Worm (Caenorhabditis elegans) whole organism, L2 larva: Measurements from ENCODE around the gene M03B6.1.

Experiments
- C34F6.9 ChIP-seq: fragments of 150-350 bp; optimal IDR thresholded peaks from 2 replicates; lab custom pipeline; 2014; ENCODE audit warnings: missing biosample characterization, missing genetic modification characterization
- F13H6.1 ChIP-seq: sonication (generic microtip); optimal IDR thresholded peaks from 2 replicates; lab custom pipeline; 2016; ENCODE audit warnings: missing genetic modification characterization, missing compliant biosample characterization
- R02D3.7 ChIP-seq: fragments of 150-350 bp; optimal IDR thresholded peaks from 2 replicates; lab custom pipeline; 2014; ENCODE audit warnings: missing biosample characterization, missing genetic modification characterization
- aly-2 ChIP-seq: fragments of 150-350 bp; optimal IDR thresholded peaks from 2 replicates; lab custom pipeline; 2014; ENCODE audit warnings: missing biosample characterization, missing genetic modification characterization
- ama-1 ChIP-seq: fragments of 150-350 bp; optimal IDR thresholded peaks from 2 replicates; lab custom pipeline; 2018; ENCODE audit warnings: inconsistent platforms
- blmp-1 ChIP-seq: sonication (generic microtip); optimal IDR thresholded peaks from 2 replicates; lab custom pipeline; 2017; ENCODE audit warnings: missing genetic modification characterization, mild to moderate bottlenecking, missing compliant biosample characterization, antibody characterized with exemption, moderate library complexity; ENCODE audit not compliant: insufficient read depth
- ceh-16 ChIP-seq: fragments of 150-350 bp; optimal IDR thresholded peaks from 2 replicates; lab custom pipeline; 2014; ENCODE audit warnings: missing biosample characterization, missing genetic modification characterization
- ceh-82 ChIP-seq: fragments of 150-350 bp; optimal IDR thresholded peaks from 2 replicates; lab custom pipeline; 2014; ENCODE audit warnings: missing biosample characterization, missing genetic modification characterization
- crh-2 ChIP-seq: sonication (generic microtip); optimal IDR thresholded peaks from 2 replicates; lab custom pipeline; 2017; ENCODE audit warnings: missing biosample characterization, missing genetic modification characterization
- dmd-4 ChIP-seq: sonication (generic microtip); optimal IDR thresholded peaks from 2 replicates; lab custom pipeline; 2017; ENCODE audit warnings: missing biosample characterization, missing genetic modification characterization
- egl-27 ChIP-seq: sonication (generic microtip); optimal IDR thresholded peaks from 3 replicates; lab custom pipeline; 2017; ENCODE audit warnings: missing biosample characterization, missing genetic modification reagents, missing genetic modification characterization
- fos-1 ChIP-seq: fragments of 150-350 bp; optimal IDR thresholded peaks from 2 replicates; lab custom pipeline; 2014; ENCODE audit warnings: missing biosample characterization, missing genetic modification characterization
- lin-11 ChIP-seq: fragments of 150-350 bp; sonication (generic microtip); optimal IDR thresholded peaks from 2 replicates; lab custom pipeline; 2014; ENCODE audit warnings: missing biosample characterization, missing genetic modification characterization, inconsistent platforms, mixed read lengths
- lin-39 ChIP-seq: fragments of 150-350 bp; optimal IDR thresholded peaks from 2 replicates; lab custom pipeline; 2014; ENCODE audit warnings: missing biosample characterization, missing genetic modification reagents, missing genetic modification characterization
- mab-5 ChIP-seq: fragments of 150-350 bp; optimal IDR thresholded peaks from 2 replicates; lab custom pipeline; 2014; ENCODE audit warnings: missing biosample characterization, missing genetic modification characterization
- mbf-1 ChIP-seq: sonication (generic microtip); optimal IDR thresholded peaks from 2 replicates; lab custom pipeline; 2017; ENCODE audit warnings: missing biosample characterization, missing genetic modification characterization
- mdl-1 ChIP-seq, 2 experiments: fragments of 150-350 bp in 1 of 2; sonication (generic microtip) in 1 of 2; optimal IDR thresholded peaks; 2 replicates each; lab custom pipeline; 2017; ENCODE audit warnings: missing biosample characterization in 2 of 2, missing genetic modification characterization in 2 of 2
- nhr-10 ChIP-seq: sonication (generic microtip); optimal IDR thresholded peaks from 2 replicates; lab custom pipeline; 2017; ENCODE audit warnings: missing biosample characterization, missing genetic modification characterization
- nhr-12 ChIP-seq: fragments of 150-350 bp; optimal IDR thresholded peaks from 2 replicates; lab custom pipeline; 2014; ENCODE audit warnings: missing biosample characterization, missing genetic modification characterization
- nhr-129 ChIP-seq: fragments of 150-350 bp; optimal IDR thresholded peaks from 2 replicates; lab custom pipeline; 2014; ENCODE audit warnings: missing biosample characterization, missing genetic modification characterization
- nhr-21 ChIP-seq: fragments of 150-350 bp; optimal IDR thresholded peaks from 2 replicates; lab custom pipeline; 2014; ENCODE audit warnings: missing biosample characterization, missing genetic modification characterization
- peb-1 ChIP-seq: fragments of 150-350 bp; optimal IDR thresholded peaks from 2 replicates; lab custom pipeline; 2014; ENCODE audit warnings: missing biosample characterization, missing genetic modification characterization
- sem-4 ChIP-seq: fragments of 150-350 bp; optimal IDR thresholded peaks from 2 replicates; lab custom pipeline; 2014; ENCODE audit warnings: missing biosample characterization, missing genetic modification reagents, missing genetic modification characterization
- skn-1 ChIP-seq: sonication (generic microtip); optimal IDR thresholded peaks from 2 replicates; lab custom pipeline; 2017; ENCODE audit warnings: missing biosample characterization, missing genetic modification characterization
- sma-9 ChIP-seq, 2 experiments: fragments of 150-350 bp in 1 of 2; sonication (generic microtip) in 1 of 2; optimal IDR thresholded peaks; 2 replicates each; lab custom pipeline; 2014 to 2016; ENCODE audit warnings: missing genetic modification characterization in 2 of 2, mild to moderate bottlenecking in 1 of 2, missing biosample characterization in 1 of 2, missing compliant biosample characterization in 1 of 2, missing genetic modification reagents in 1 of 2, moderate library complexity in 1 of 2
- snpc-4 ChIP-seq: fragments of 150-350 bp; optimal IDR thresholded peaks from 2 replicates; lab custom pipeline; 2014; ENCODE audit warnings: missing biosample characterization, missing genetic modification characterization
- unc-39 ChIP-seq: fragments of 150-350 bp; optimal IDR thresholded peaks from 2 replicates; lab custom pipeline; 2014; ENCODE audit warnings: missing biosample characterization, missing genetic modification characterization
- ztf-1 ChIP-seq: fragments of 200-800 bp; sonication (Bioruptor generic); conservative IDR thresholded peaks from 2 replicates; pipeline ENCODE4 v1.3.6; 2022; ENCODE audit warnings: missing genetic modification characterization, missing compliant biosample characterization

Gene M03B6.1

DNA sequence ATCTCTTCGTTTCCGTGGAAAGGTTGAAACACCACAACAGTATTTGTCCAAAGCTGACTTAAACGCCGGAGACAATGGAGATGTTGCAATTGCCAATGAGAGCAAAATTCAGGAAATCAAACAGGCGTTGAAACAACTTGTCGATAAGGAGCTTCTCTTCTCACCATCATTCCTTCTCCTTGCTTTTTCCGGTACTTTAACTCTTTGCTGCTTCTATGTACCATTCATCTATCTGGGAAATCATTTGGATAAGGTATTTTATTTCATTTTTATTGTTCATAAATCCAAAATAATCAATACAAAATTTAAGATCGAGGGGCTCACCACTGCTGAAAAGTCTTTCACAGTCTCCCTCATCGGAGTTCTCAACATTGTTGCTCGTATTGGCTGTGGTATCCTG lies 14.5 kb downstream of the M03B6.1 start:
- TF ChIP-seq nhr-12 (tag; lab: Kevin White, UChicago) = no peak
- no peak for TF ChIP-seq peb-1
- TF ChIP-seq egl-27 (tag; lab: Kevin White, UChicago) = no peak
- TF ChIP-seq aly-2 (tag; lab: Kevin White, UChicago) = no peak
- no peak for TF ChIP-seq unc-39 (tag; lab: Kevin White, UChicago)
- no peak for TF ChIP-seq R02D3.7 (tag; lab: Kevin White, UChicago)
- no peak for TF ChIP-seq mdl-1 (tag; optimal IDR thresholded peaks at IDR 0.05; lab: Kevin White, UChicago)
- no peak for TF ChIP-seq ceh-82
- TF ChIP-seq, all 48 proteins: peak for 0

- TF ChIP-seq nhr-129 (tag; lab: Kevin White, UChicago) (peak; percentile 44), ztf-1 (no peak), mdl-1 (tag; optimal IDR thresholded peaks at IDR 0.05; lab: Kevin White, UChicago) (no peak), nhr-10 (tag; lab: Kevin White, UChicago) (no peak)
Measured at ce11 chrX:13858693-13859092, 17.3 kb downstream of the M03B6.1 start, which contains the start of gene M03B6.4. M03B6.4 (plus strand) TSS chrX:13858841.

ce11 chrX:13864191-13864590 lies 22.8 kb downstream of the M03B6.1 start, which contains the start of gene M03B6.3:
M03B6.3 (minus strand) TSS chrX:13864292.
- TF ChIP-seq R02D3.7 (tag; lab: Kevin White, UChicago) (no peak), dmd-4 (tag; lab: Kevin White, UChicago) (no peak), aly-2 (tag; lab: Kevin White, UChicago) (no peak), sma-9 (GFP tag; optimal IDR thresholded peaks at IDR 0.05; lab: Kevin White, UChicago) (no peak), sma-9 (tag; optimal IDR thresholded peaks at IDR 0.05; lab: Kevin White, UChicago) (no peak), crh-2 (tag; lab: Kevin White, UChicago) (no peak), blmp-1 (peak; percentile 6), nhr-21 (no peak), mab-5 (no peak), ceh-16 (no peak)

DNA sequence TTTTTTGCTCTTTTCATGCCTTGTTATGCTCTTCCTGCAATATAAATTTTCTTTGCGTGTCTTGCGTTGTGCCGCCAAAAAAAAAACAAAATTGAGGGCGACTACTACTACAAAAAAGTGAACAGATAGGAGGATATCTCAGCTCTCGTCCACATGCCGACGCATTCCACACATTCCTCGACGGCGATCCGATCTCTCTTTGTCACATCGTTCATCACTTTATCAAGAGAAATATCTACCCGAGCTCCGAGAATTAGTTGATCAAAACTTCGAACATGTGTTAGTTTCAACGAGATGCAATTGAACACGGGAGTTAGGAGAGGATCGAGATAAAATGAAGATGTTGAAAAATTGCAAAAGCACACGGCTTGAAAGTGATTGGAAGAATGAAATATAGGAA lies 29.7 kb downstream of the M03B6.1 start:
- TF ChIP-seq nhr-21 (no peak), sma-9 (GFP tag; optimal IDR thresholded peaks at IDR 0.05; lab: Kevin White, UChicago) (peak; percentile 51), sma-9 (tag; optimal IDR thresholded peaks at IDR 0.05; lab: Kevin White, UChicago) (no peak), fos-1 (tag; lab: Kevin White, UChicago) (no peak)

- TF ChIP-seq nhr-129 (tag; lab: Kevin White, UChicago) = peak; percentile 40
- TF ChIP-seq mab-5 = peak; percentile 1
- peak; percentile 80 for TF ChIP-seq F13H6.1
- TF ChIP-seq mdl-1 (tag; optimal IDR thresholded peaks at IDR 0.05; lab: Kevin White, UChicago) = no peak
- TF ChIP-seq nhr-21 = no peak
- TF ChIP-seq C34F6.9 = peak; percentile 6
- TF ChIP-seq sem-4 (tag; lab: Kevin White, UChicago) = peak; percentile 9
- TF ChIP-seq sma-9 (GFP tag; optimal IDR thresholded peaks at IDR 0.05; lab: Kevin White, UChicago) = peak; percentile 63
- no peak for TF ChIP-seq sma-9 (tag; optimal IDR thresholded peaks at IDR 0.05; lab: Kevin White, UChicago)
Measured at ce11 chrX:13873324-13873933, 32.0 kb downstream of the M03B6.1 start.

ce11 chrX:13875913-13876312 lies 34.5 kb downstream of the M03B6.1 start:
- no peak for TF ChIP-seq R02D3.7 (tag; lab: Kevin White, UChicago)
- no peak for TF ChIP-seq dmd-4 (tag; lab: Kevin White, UChicago)
- TF ChIP-seq snpc-4 (tag; lab: Kevin White, UChicago) = no peak
- no peak for TF ChIP-seq lin-11 (tag; lab: Kevin White, UChicago)
- no peak for TF ChIP-seq mbf-1
- no peak for TF ChIP-seq nhr-12 (tag; lab: Kevin White, UChicago)
- no peak for TF ChIP-seq skn-1
- no peak for TF ChIP-seq ama-1 (lab: Kevin White, UChicago)
- no peak for TF ChIP-seq ceh-16
- TF ChIP-seq egl-27 (tag; lab: Kevin White, UChicago) = no peak
- no peak for TF ChIP-seq nhr-129 (tag; lab: Kevin White, UChicago)

DNA sequence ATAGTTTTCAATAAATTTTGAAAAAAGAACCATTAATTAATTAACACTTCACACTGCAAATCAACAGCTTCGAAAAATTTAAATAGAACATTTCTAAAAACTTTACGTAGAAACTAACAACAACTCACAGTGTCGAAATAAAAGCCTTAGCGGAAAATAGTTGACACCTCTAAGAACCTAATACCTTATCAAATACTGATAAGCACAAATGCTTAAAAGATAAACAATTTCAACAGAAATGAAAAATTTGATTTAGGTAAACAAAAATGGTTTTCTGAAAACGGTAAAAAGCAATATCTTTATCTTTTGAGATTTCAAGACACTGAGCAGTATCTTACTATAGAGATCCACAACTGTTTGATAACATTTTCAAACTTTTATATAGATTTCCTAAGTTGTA lies 35.5 kb downstream of the M03B6.1 start:
- peak; percentile 6 for TF ChIP-seq fos-1 (tag; lab: Kevin White, UChicago)
- no peak for TF ChIP-seq lin-39
- TF ChIP-seq, all 48 proteins: peak for 1
